Worm (Caenorhabditis elegans): Measurements from ENCODE around the gene C53D6.10.

The C53D6.10 gene

ce11 chrIV:9053403-9053802 is 19.2 kb upstream of the C53D6.10 start:
- TF ChIP-seq nhr-12 (tag; optimal IDR thresholded peaks at IDR 0.05) (no peak), elt-3 (tag; optimal IDR thresholded peaks at IDR 0.05) (no peak), lin-32 (GFP tag; optimal IDR thresholded peaks at IDR 0.05) (no peak), ces-1 (GFP tag; optimal IDR thresholded peaks at IDR 0.05) (no peak), ceh-43 (GFP tag; optimal IDR thresholded peaks at IDR 0.05) (no peak), lsy-2 (tag; optimal IDR thresholded peaks at IDR 0.05) (no peak), drap-1 (GFP tag; optimal IDR thresholded peaks at IDR 0.05) (no peak), sem-2 (GFP tag; optimal IDR thresholded peaks at IDR 0.05) (no peak), mab-5 (tag; optimal IDR thresholded peaks at IDR 0.05) (no peak), elt-1 (tag; optimal IDR thresholded peaks at IDR 0.05; ENCODE audit: borderline replicate concordance, insufficient read depth) (no peak), blmp-1 (tag; optimal IDR thresholded peaks at IDR 0.05) (no peak), unc-39 (tag; optimal IDR thresholded peaks at IDR 0.05) (no peak), ztf-11 (tag; optimal IDR thresholded peaks at IDR 0.05) (no peak), bed-3 (GFP tag; optimal IDR thresholded peaks at IDR 0.05) (no peak), lin-13 (tag; optimal IDR thresholded peaks at IDR 0.05) (no peak)

ce11 chrIV:9051510-9052175 is 17.4 kb upstream of the C53D6.10 start:
- TF ChIP-seq nhr-237 (tag; optimal IDR thresholded peaks at IDR 0.05) = no peak

DNA sequence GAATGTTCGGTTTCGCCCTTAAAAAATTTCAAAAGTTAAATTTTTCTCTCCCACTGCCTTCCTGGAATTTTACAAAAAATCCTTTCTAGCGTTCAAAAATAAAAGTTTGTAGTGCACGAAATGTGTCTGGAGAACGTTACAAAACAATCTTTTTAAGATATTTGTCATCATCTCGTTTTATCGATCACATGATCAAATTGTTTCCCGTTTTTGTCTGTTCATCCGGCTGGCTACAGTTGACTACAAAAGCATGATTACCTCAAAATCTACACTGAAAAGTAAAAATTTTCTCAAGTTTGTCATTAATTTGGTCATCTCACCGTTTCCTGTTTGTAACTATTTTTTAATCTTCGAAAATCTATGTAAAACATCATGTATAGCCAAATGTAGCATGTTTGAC is 16.8 kb upstream of the C53D6.10 start:
- TF ChIP-seq lin-32 (GFP tag; optimal IDR thresholded peaks at IDR 0.05) (no peak), nhr-12 (tag; optimal IDR thresholded peaks at IDR 0.05) (no peak), mep-1 (tag; optimal IDR thresholded peaks at IDR 0.05) (no peak), nhr-28 (tag; optimal IDR thresholded peaks at IDR 0.05) (no peak), lsy-2 (tag; optimal IDR thresholded peaks at IDR 0.05) (no peak), mls-2 (tag; optimal IDR thresholded peaks at IDR 0.05) (no peak), snpc-4 (tag; optimal IDR thresholded peaks at IDR 0.05) (no peak), ceh-39 (tag; optimal IDR thresholded peaks at IDR 0.05) (no peak), nhr-2 (tag; optimal IDR thresholded peaks at IDR 0.05) (no peak), nhr-237 (tag; optimal IDR thresholded peaks at IDR 0.05) (no peak), hlh-1 (tag; optimal IDR thresholded peaks at IDR 0.05) (no peak), sem-2 (GFP tag; optimal IDR thresholded peaks at IDR 0.05) (no peak), nhr-76 (tag; optimal IDR thresholded peaks at IDR 0.05) (no peak), ham-2 (GFP tag; optimal IDR thresholded peaks at IDR 0.05) (no peak), blmp-1 (tag; optimal IDR thresholded peaks at IDR 0.05) (no peak)

DNA sequence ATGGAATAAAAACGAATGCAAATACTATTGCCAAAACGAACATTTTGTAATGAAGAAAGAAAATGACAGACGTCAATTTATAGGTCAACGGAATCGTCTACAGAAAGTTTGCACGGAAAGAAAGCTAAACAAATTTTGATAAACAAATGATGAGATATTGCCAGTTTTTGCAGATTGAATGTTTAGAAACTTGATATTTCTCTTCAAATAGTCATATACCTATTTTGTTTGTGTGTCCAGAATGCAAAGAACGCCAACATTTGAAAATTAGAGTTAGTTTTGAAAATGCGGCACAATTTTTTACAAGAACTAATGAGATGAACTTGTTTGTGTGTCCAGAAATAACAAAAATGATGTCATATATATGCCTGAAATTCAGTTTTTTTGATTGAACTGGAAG is 11.0 kb upstream of the C53D6.10 start, which contains the start of gene Y73F4A.1:
Gene Y73F4A.1, minus strand, starts transcription at position 101 of the 400 bp plus-strand sequence.
- TF ChIP-seq M03D4.4 (tag; optimal IDR thresholded peaks at IDR 0.05) (no peak), ces-1 (GFP tag; optimal IDR thresholded peaks at IDR 0.05) (no peak), unc-120 (tag; optimal IDR thresholded peaks at IDR 0.05; ENCODE audit: poor library complexity, severe bottlenecking) (no peak), sptf-1 (tag; optimal IDR thresholded peaks at IDR 0.05) (no peak)

ce11 chrIV:9043224-9043623 is 9.0 kb upstream of the C53D6.10 start, which contains the start of gene Y73F4A.2:
Gene Y73F4A.2 (minus strand): TSS chrIV:9043347.
- TF ChIP-seq unc-62 (GFP tag; optimal IDR thresholded peaks at IDR 0.05) (no peak), mep-1 (tag; optimal IDR thresholded peaks at IDR 0.05) (no peak), ham-2 (GFP tag; optimal IDR thresholded peaks at IDR 0.05) (no peak), flh-1 (GFP tag; optimal IDR thresholded peaks at IDR 0.05) (no peak), elt-3 (tag; optimal IDR thresholded peaks at IDR 0.05) (no peak), tbx-8 (GFP tag; optimal IDR thresholded peaks at IDR 0.05) (no peak), mls-2 (tag; optimal IDR thresholded peaks at IDR 0.05) (no peak), elt-1 (tag; optimal IDR thresholded peaks at IDR 0.05; ENCODE audit: borderline replicate concordance, insufficient read depth) (no peak), drap-1 (GFP tag; optimal IDR thresholded peaks at IDR 0.05) (no peak), ceh-43 (GFP tag; optimal IDR thresholded peaks at IDR 0.05) (no peak), lin-32 (GFP tag; optimal IDR thresholded peaks at IDR 0.05) (no peak), pha-4 (tag; optimal IDR thresholded peaks at IDR 0.05) (no peak), nhr-28 (tag; optimal IDR thresholded peaks at IDR 0.05) (no peak)

Measured in whole organism, mixed stage, embryonic.